Fruit fly (Drosophila melanogaster) S2 (cell line): ENCODE measurements around the gene CG32115.

ENCODE experiments used
- CG8478 ChIP-seq: fragments of >200 bp; optimal IDR thresholded peaks from 2 replicates; lab custom pipeline; 2018
- CTCF ChIP-seq, 2 experiments: fragments of >200 bp; optimal IDR thresholded peaks; 2 replicates each; lab custom pipeline; 2018

- TF ChIP-seq CG8478, result no peak
- no peak for TF ChIP-seq CTCF (optimal IDR thresholded peaks at IDR 0.05; lab: Kevin White, UChicago)
These were observed at the start of gene CG32115 for dm6 chr3L:12913609-12914266.
